Worm (Caenorhabditis elegans) whole organism, L3 larva: ENCODE results near the gene nlp-64.

Experiments
- ZK546.5 ChIP-seq: sonication (generic microtip); optimal IDR thresholded peaks from 2 replicates; lab custom pipeline; 2017; ENCODE audit warnings: missing biosample characterization, missing genetic modification characterization
- mdl-1 ChIP-seq: fragments of 150-350 bp; optimal IDR thresholded peaks from 2 replicates; lab custom pipeline; 2014; ENCODE audit warnings: missing biosample characterization, missing genetic modification characterization
- nhr-237 ChIP-seq: fragments of 150-350 bp; optimal IDR thresholded peaks from 2 replicates; lab custom pipeline; 2014; ENCODE audit warnings: missing biosample characterization, missing genetic modification characterization
- nhr-77 ChIP-seq: fragments of 150-350 bp; optimal IDR thresholded peaks from 2 replicates; lab custom pipeline; 2014; ENCODE audit warnings: missing biosample characterization, missing genetic modification characterization
- pha-4 ChIP-seq: fragments of 150-350 bp; optimal IDR thresholded peaks from 2 replicates; lab custom pipeline; 2014; ENCODE audit warnings: missing biosample characterization, missing genetic modification reagents, missing genetic modification characterization
- pqm-1 ChIP-seq: fragments of 150-350 bp; optimal IDR thresholded peaks from 2 replicates; lab custom pipeline; 2017; ENCODE audit warnings: missing biosample characterization, missing genetic modification characterization, inconsistent platforms
- skn-1 ChIP-seq: fragments of 150-350 bp; optimal IDR thresholded peaks from 2 replicates; lab custom pipeline; 2014; ENCODE audit warnings: missing biosample characterization, missing genetic modification characterization
- snpc-4 ChIP-seq: fragments of 150-350 bp; optimal IDR thresholded peaks from 2 replicates; lab custom pipeline; 2014; ENCODE audit warnings: missing biosample characterization, missing genetic modification characterization
- unc-62 ChIP-seq: fragments of 150-350 bp; sonication (generic microtip); optimal IDR thresholded peaks from 4 replicates; lab custom pipeline; 2014; ENCODE audit warnings: missing biosample characterization, missing genetic modification reagents, missing genetic modification characterization

ce11 chrX:357792-358191 is 46.7 kb upstream of the nlp-64 start, which contains the start of gene C04E7.1:
- TF ChIP-seq ZK546.5 (tag; lab: Kevin White, UChicago) (no peak), pqm-1 (tag; lab: Kevin White, UChicago) (no peak), mdl-1 (tag; lab: Kevin White, UChicago) (no peak), skn-1 (tag; lab: Kevin White, UChicago) (no peak), snpc-4 (no peak), unc-62 (GFP tag; lab: Kevin White, UChicago) (no peak), nhr-237 (tag; lab: Kevin White, UChicago) (no peak), pha-4 (tag; lab: Kevin White, UChicago) (no peak), nhr-77 (tag; lab: Kevin White, UChicago) (no peak)
